Worm (Caenorhabditis elegans): ENCODE data around the gene C18B12.4.

- TF ChIP-seq nhr-11 (tag; optimal IDR thresholded peaks at IDR 0.05) (no peak), irx-1 (tag; optimal IDR thresholded peaks at IDR 0.05) (no peak), nhr-77 (tag; optimal IDR thresholded peaks at IDR 0.05) (no peak), nhr-76 (tag; optimal IDR thresholded peaks at IDR 0.05) (no peak), dsc-1 (tag; optimal IDR thresholded peaks at IDR 0.05) (no peak)
Observed at ce11 chrX:14993744-14994143, 46.7 kb downstream of the C18B12.4 start.

Measured in whole organism, L1 larva.